Worm (Caenorhabditis elegans) whole organism, L2 larva: ENCODE measurements around the gene ugt-9.

Experiments used
- C34F6.9 ChIP-seq: fragments of 150-350 bp; optimal IDR thresholded peaks from 2 replicates; lab custom pipeline; 2014; ENCODE audit warnings: missing biosample characterization, missing genetic modification characterization
- Y55F3AM.14 ChIP-seq: fragments of 200-800 bp; sonication (Bioruptor generic); optimal IDR thresholded peaks from 2 replicates; lab custom pipeline; 2018; ENCODE audit warnings: mild to moderate bottlenecking, missing genetic modification characterization, missing compliant biosample characterization
- ZK546.5 ChIP-seq: sonication (generic microtip); optimal IDR thresholded peaks from 2 replicates; lab custom pipeline; 2017; ENCODE audit warnings: missing biosample characterization, missing genetic modification characterization
- aly-2 ChIP-seq: fragments of 150-350 bp; optimal IDR thresholded peaks from 2 replicates; lab custom pipeline; 2014; ENCODE audit warnings: missing biosample characterization, missing genetic modification characterization
- blmp-1 ChIP-seq: sonication (generic microtip); optimal IDR thresholded peaks from 2 replicates; lab custom pipeline; 2017; ENCODE audit warnings: missing genetic modification characterization, mild to moderate bottlenecking, missing compliant biosample characterization, antibody characterized with exemption, moderate library complexity; ENCODE audit not compliant: insufficient read depth
- ceh-82 ChIP-seq: fragments of 150-350 bp; optimal IDR thresholded peaks from 2 replicates; lab custom pipeline; 2014; ENCODE audit warnings: missing biosample characterization, missing genetic modification characterization
- crh-2 ChIP-seq: sonication (generic microtip); optimal IDR thresholded peaks from 2 replicates; lab custom pipeline; 2017; ENCODE audit warnings: missing biosample characterization, missing genetic modification characterization
- elt-3 ChIP-seq: sonication (generic microtip); optimal IDR thresholded peaks from 2 replicates; lab custom pipeline; 2017; ENCODE audit warnings: missing biosample characterization, missing genetic modification characterization
- fos-1 ChIP-seq: fragments of 150-350 bp; optimal IDR thresholded peaks from 2 replicates; lab custom pipeline; 2014; ENCODE audit warnings: missing biosample characterization, missing genetic modification characterization
- gmeb-1 ChIP-seq: fragments of 150-350 bp; optimal IDR thresholded peaks from 2 replicates; lab custom pipeline; 2014; ENCODE audit warnings: missing biosample characterization, missing genetic modification characterization
- lin-11 ChIP-seq: fragments of 150-350 bp; sonication (generic microtip); optimal IDR thresholded peaks from 2 replicates; lab custom pipeline; 2014; ENCODE audit warnings: missing biosample characterization, missing genetic modification characterization, inconsistent platforms, mixed read lengths
- mdl-1 ChIP-seq, 2 experiments: fragments of 150-350 bp in 1 of 2; sonication (generic microtip) in 1 of 2; optimal IDR thresholded peaks; 2 replicates each; lab custom pipeline; 2017; ENCODE audit warnings: missing biosample characterization in 2 of 2, missing genetic modification characterization in 2 of 2
- nhr-11 ChIP-seq: fragments of 150-350 bp; optimal IDR thresholded peaks from 2 replicates; lab custom pipeline; 2014; ENCODE audit warnings: missing biosample characterization, missing genetic modification characterization
- nhr-129 ChIP-seq: fragments of 150-350 bp; optimal IDR thresholded peaks from 2 replicates; lab custom pipeline; 2014; ENCODE audit warnings: missing biosample characterization, missing genetic modification characterization
- nhr-21 ChIP-seq: fragments of 150-350 bp; optimal IDR thresholded peaks from 2 replicates; lab custom pipeline; 2014; ENCODE audit warnings: missing biosample characterization, missing genetic modification characterization
- nhr-237 ChIP-seq: fragments of 150-350 bp; optimal IDR thresholded peaks from 2 replicates; lab custom pipeline; 2014; ENCODE audit warnings: missing biosample characterization, missing genetic modification characterization
- nhr-25 ChIP-seq: fragments of 150-350 bp; sonication (generic microtip); optimal IDR thresholded peaks from 3 replicates; lab custom pipeline; 2014; ENCODE audit warnings: missing biosample characterization, missing genetic modification characterization
- nhr-6 ChIP-seq: fragments of 150-350 bp; optimal IDR thresholded peaks from 2 replicates; lab custom pipeline; 2014; ENCODE audit warnings: missing biosample characterization, missing genetic modification characterization
- nhr-77 ChIP-seq: fragments of 150-350 bp; optimal IDR thresholded peaks from 2 replicates; lab custom pipeline; 2014; ENCODE audit warnings: missing biosample characterization, missing genetic modification characterization
- peb-1 ChIP-seq: fragments of 150-350 bp; optimal IDR thresholded peaks from 2 replicates; lab custom pipeline; 2014; ENCODE audit warnings: missing biosample characterization, missing genetic modification characterization
- sem-4 ChIP-seq: fragments of 150-350 bp; optimal IDR thresholded peaks from 2 replicates; lab custom pipeline; 2014; ENCODE audit warnings: missing biosample characterization, missing genetic modification reagents, missing genetic modification characterization
- sma-3 ChIP-seq: sonication (generic microtip); optimal IDR thresholded peaks from 2 replicates; lab custom pipeline; 2016; ENCODE audit warnings: missing genetic modification reagents, missing genetic modification characterization, missing compliant biosample characterization
- sma-9 ChIP-seq, 2 experiments: fragments of 150-350 bp in 1 of 2; sonication (generic microtip) in 1 of 2; optimal IDR thresholded peaks; 2 replicates each; lab custom pipeline; 2014 to 2016; ENCODE audit warnings: missing genetic modification characterization in 2 of 2, mild to moderate bottlenecking in 1 of 2, missing biosample characterization in 1 of 2, missing compliant biosample characterization in 1 of 2, missing genetic modification reagents in 1 of 2, moderate library complexity in 1 of 2
- snpc-4 ChIP-seq: fragments of 150-350 bp; optimal IDR thresholded peaks from 2 replicates; lab custom pipeline; 2014; ENCODE audit warnings: missing biosample characterization, missing genetic modification characterization
- unc-39 ChIP-seq: fragments of 150-350 bp; optimal IDR thresholded peaks from 2 replicates; lab custom pipeline; 2014; ENCODE audit warnings: missing biosample characterization, missing genetic modification characterization
- unc-62 ChIP-seq: fragments of 150-350 bp; optimal IDR thresholded peaks from 2 replicates; lab custom pipeline; 2014; ENCODE audit warnings: missing biosample characterization, missing genetic modification reagents, missing genetic modification characterization
- zag-1 ChIP-seq: fragments of 150-350 bp; optimal IDR thresholded peaks from 2 replicates; lab custom pipeline; 2014; ENCODE audit warnings: missing biosample characterization, missing genetic modification characterization
- ztf-1 ChIP-seq: fragments of 200-800 bp; sonication (Bioruptor generic); conservative IDR thresholded peaks from 2 replicates; pipeline ENCODE4 v1.3.6; 2022; ENCODE audit warnings: missing genetic modification characterization, missing compliant biosample characterization
- ztf-11 ChIP-seq: sonication (generic microtip); optimal IDR thresholded peaks from 2 replicates; lab custom pipeline; 2017; ENCODE audit warnings: missing biosample characterization, missing genetic modification characterization
- ztf-4 ChIP-seq: fragments of 150-350 bp; optimal IDR thresholded peaks from 2 replicates; lab custom pipeline; 2014; ENCODE audit warnings: missing biosample characterization, missing genetic modification characterization

The ugt-9 gene

DNA sequence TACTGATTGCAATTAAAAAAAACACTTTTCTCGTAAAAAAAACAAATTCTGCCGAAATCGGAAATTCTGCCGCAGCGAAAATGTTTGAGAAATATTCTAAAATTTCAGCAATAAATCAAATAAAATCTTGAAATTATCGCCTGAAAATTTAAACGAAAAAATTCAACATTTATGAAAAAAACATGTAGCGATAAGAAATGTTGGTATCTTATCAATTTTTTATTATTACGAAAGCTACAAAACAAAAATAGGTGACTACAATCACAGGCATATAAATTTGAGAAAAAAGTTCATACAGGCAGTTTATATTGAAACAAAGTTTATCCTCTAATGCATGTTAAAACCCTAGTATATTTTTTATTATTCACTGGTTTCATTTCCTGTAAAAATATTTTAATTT, 10.1 kb downstream of the ugt-9 start, which contains the start of gene ugt-14:
Gene ugt-14, plus strand, starts transcription at position 301 of the 400 bp plus-strand sequence.
- no peak for TF ChIP-seq mdl-1 (tag; optimal IDR thresholded peaks at IDR 0.05; lab: Kevin White, UChicago)
- no peak for TF ChIP-seq Y55F3AM.14 (GFP tag; lab: Kevin White, UChicago)
- no peak for TF ChIP-seq blmp-1 (tag; lab: Kevin White, UChicago)
- TF ChIP-seq unc-39 (tag; lab: Kevin White, UChicago), result no peak

- TF ChIP-seq ZK546.5 (tag; lab: Kevin White, UChicago) (no peak), nhr-11 (no peak), aly-2 (no peak), sem-4 (tag; lab: Kevin White, UChicago) (no peak), nhr-77 (tag; lab: Kevin White, UChicago) (no peak), sma-9 (GFP tag; optimal IDR thresholded peaks at IDR 0.05; lab: Kevin White, UChicago) (peak; percentile 81), sma-9 (tag; optimal IDR thresholded peaks at IDR 0.05; lab: Kevin White, UChicago) (no peak), ceh-82 (tag; lab: Kevin White, UChicago) (no peak), fos-1 (tag; lab: Kevin White, UChicago) (peak; percentile 1), mdl-1 (tag; optimal IDR thresholded peaks at IDR 0.05; lab: Kevin White, UChicago) (no peak), crh-2 (no peak), C34F6.9 (no peak), nhr-237 (tag; lab: Kevin White, UChicago) (no peak), ztf-4 (tag; lab: Kevin White, UChicago) (no peak), peb-1 (tag; lab: Kevin White, UChicago) (no peak), ztf-1 (GFP tag; lab: Robert Waterston, UW) (no peak), nhr-129 (tag; lab: Kevin White, UChicago) (peak; percentile 97), nhr-25 (tag; lab: Kevin White, UChicago) (peak; percentile 91), sma-3 (GFP tag; lab: Kevin White, UChicago) (peak; percentile 82), nhr-21 (tag; lab: Kevin White, UChicago) (peak; percentile 56), snpc-4 (no peak)
These were observed 12.7 kb downstream of the ugt-9 start, which contains the start of gene ugt-13 for ce11 chrV:4908591-4908990. ugt-13 (plus strand) TSS chrV:4908884.

DNA sequence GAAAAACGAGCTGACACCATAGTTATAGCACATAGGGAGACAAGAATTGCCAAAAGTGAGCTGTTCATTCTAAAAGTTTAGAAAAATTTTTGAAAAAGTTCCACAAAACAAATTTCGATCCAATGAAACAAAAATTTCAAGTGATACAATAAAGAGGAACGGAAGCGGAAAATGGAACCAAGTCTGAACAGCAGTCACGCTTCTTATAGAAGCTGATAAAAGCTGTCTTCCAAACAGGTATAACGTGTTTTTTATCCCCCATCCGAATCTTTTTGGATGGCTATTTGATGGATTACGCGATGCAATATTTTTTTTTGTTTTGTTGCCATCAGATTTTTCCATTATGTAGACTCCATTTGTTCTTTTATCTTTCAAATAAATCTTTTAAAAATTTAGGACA, 16.5 kb downstream of the ugt-9 start, which contains the start of gene H23N18.5:
Gene H23N18.5, minus strand, starts transcription at position 69 of the 400 bp plus-strand sequence.
- TF ChIP-seq nhr-11 (no peak), nhr-21 (tag; lab: Kevin White, UChicago) (peak; percentile 48), fos-1 (tag; lab: Kevin White, UChicago) (no peak), Y55F3AM.14 (GFP tag; lab: Kevin White, UChicago) (peak; percentile 5), nhr-25 (tag; lab: Kevin White, UChicago) (peak; percentile 54)

DNA sequence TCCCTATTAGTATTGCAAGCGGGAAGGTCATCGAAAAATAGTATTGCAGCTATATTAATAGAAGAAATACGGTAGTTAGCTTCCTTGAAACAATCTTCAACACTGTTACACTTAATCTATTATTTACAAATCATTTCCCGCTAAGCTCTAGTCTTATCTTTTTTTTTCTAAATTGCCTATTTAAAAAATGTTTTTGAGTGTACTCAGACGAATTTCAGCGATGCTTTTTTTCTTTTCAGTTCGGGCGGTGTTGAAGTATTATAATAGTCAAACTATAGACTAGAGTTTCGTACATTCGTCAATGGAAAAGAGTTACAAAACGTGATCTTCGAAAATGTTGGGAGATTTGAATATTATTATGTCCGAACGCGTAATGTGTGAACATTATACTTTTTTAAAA, 18.0 kb downstream of the ugt-9 start:
- TF ChIP-seq sma-9 (GFP tag; optimal IDR thresholded peaks at IDR 0.05; lab: Kevin White, UChicago) (no peak), sma-9 (tag; optimal IDR thresholded peaks at IDR 0.05; lab: Kevin White, UChicago) (no peak), nhr-6 (tag; lab: Kevin White, UChicago) (no peak), unc-62 (GFP tag; lab: Kevin White, UChicago) (no peak), nhr-77 (tag; lab: Kevin White, UChicago) (no peak), lin-11 (tag; lab: Kevin White, UChicago) (no peak), ztf-4 (tag; lab: Kevin White, UChicago) (no peak), fos-1 (tag; lab: Kevin White, UChicago) (no peak), elt-3 (tag; lab: Kevin White, UChicago) (no peak)

DNA sequence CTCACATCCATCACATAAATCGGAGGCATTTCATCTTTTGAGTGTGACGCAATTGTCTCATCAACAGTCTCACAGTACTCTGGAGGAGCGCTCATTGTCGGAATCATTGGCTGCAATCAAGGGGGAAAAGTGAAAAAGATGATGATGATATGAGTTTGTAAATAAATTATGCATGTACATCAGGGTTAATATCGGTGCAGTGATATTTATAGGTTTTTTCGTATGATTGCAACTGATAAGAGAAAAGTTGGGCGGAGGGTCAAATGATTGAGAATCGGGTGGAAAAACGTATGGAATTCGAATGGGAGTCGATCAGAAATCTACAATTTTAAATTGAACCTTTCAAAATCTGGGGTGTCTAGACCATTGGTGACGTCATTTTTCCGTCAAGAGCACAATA, 19.0 kb downstream of the ugt-9 start, which contains the start of gene H23N18.6:
Gene H23N18.6, minus strand, starts transcription at position 201 of the 400 bp plus-strand sequence.
- TF ChIP-seq ztf-11 (tag; lab: Kevin White, UChicago), result no peak
- no peak for TF ChIP-seq nhr-11
- peak; percentile 24 for TF ChIP-seq gmeb-1
- TF ChIP-seq blmp-1 (tag; lab: Kevin White, UChicago), result no peak
- no peak for TF ChIP-seq zag-1 (tag; lab: Kevin White, UChicago)
- TF ChIP-seq fos-1 (tag; lab: Kevin White, UChicago), result peak; percentile 80
- peak; percentile 32 for TF ChIP-seq sma-9 (GFP tag; optimal IDR thresholded peaks at IDR 0.05; lab: Kevin White, UChicago)
- no peak for TF ChIP-seq sma-9 (tag; optimal IDR thresholded peaks at IDR 0.05; lab: Kevin White, UChicago)
